Comparison of ENCODE assay signal across 3 fruit fly cellular contexts in the genomic region with DNA sequence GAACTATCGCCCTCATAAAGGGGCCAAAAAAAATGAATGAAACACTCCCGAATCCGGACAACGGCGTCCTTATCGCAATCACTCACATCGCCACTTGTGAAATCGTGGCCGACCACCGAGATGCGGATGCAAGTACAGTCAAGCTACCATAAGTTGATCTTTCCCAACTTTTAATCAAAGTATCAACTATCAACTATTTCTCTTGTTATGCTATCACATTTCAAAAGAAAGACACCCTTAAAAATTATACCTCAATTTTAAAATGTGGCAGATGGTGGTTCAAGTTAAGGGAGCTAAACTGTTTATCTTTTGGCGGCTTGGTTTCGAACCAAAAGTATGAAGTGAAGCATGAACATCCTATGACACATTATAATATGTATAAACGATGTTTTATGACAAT.
TF ChIP-seq lines count a peak whose summit lies in the region.

No protein-coding gene starts in this region.

TF ChIP-seq in whole organism, embryonic, 481 proteins besides CTCF, POLR2A, EP300 and RAD21 (continued from another document):
- TF ChIP-seq ac (GFP tag; optimal IDR thresholded peaks at IDR 0.05; lab: Kevin White, UChicago), result no peak
- TF ChIP-seq prd (optimal IDR thresholded peaks at IDR 0.05; lab: Kevin White, UChicago), result no peak
- TF ChIP-seq prd (GFP tag; IDR thresholded peaks at IDR 0.05; lab: Robert Waterston, UW), result peak; percentile 28; the same call in 1 of the 3 replicates
- 0 out of 3 replicates have a peak, but pooled peaks have one; percentile 32 for TF ChIP-seq row (GFP tag; IDR thresholded peaks at IDR 0.05; lab: Robert Waterston, UW)

TF ChIP-seq in whole organism, prepupa, 60 proteins besides CTCF, POLR2A, EP300 and RAD21 (continued from another document):
- TF ChIP-seq CG1621 (tag; optimal IDR thresholded peaks at IDR 0.05; lab: Kevin White, UChicago), result no peak
- peak; percentile 13 for TF ChIP-seq Smox (GFP tag; optimal IDR thresholded peaks at IDR 0.05; lab: Kevin White, UChicago)
- TF ChIP-seq Eip93F (GFP tag; optimal IDR thresholded peaks at IDR 0.05; lab: Kevin White, UChicago), result no peak
- no peak for TF ChIP-seq net (GFP tag; optimal IDR thresholded peaks at IDR 0.05; lab: Kevin White, UChicago)
- no peak for TF ChIP-seq fkh (GFP tag; optimal IDR thresholded peaks at IDR 0.05; lab: Kevin White, UChicago)
- peak; percentile 68 for TF ChIP-seq Eip78C (GFP tag; lab: Kevin White, UChicago)
- TF ChIP-seq CG6854 (GFP tag; optimal IDR thresholded peaks at IDR 0.05; lab: Kevin White, UChicago), result no peak
- no peak for TF ChIP-seq pdm3 (GFP tag; optimal IDR thresholded peaks at IDR 0.05; lab: Kevin White, UChicago)
- no peak for TF ChIP-seq CG32006 (GFP tag; optimal IDR thresholded peaks at IDR 0.05; lab: Kevin White, UChicago)
- no peak for TF ChIP-seq spab (GFP tag; optimal IDR thresholded peaks at IDR 0.05; lab: Kevin White, UChicago)
- TF ChIP-seq Hr4 (GFP tag; optimal IDR thresholded peaks at IDR 0.05; lab: Kevin White, UChicago), result no peak
- peak; percentile 12 for TF ChIP-seq lz (GFP tag; optimal IDR thresholded peaks at IDR 0.05; lab: Kevin White, UChicago)
- TF ChIP-seq CG8119 (GFP tag; IDR thresholded peaks at IDR 0.05; lab: Robert Waterston, UW), result no peak
- peak; percentile 17 for TF ChIP-seq CG31627 (GFP tag; optimal IDR thresholded peaks at IDR 0.05; lab: Kevin White, UChicago)
- TF ChIP-seq achi (GFP tag; optimal IDR thresholded peaks at IDR 0.05; lab: Kevin White, UChicago), result no peak
- TF ChIP-seq Ets21C (GFP tag; optimal IDR thresholded peaks at IDR 0.05; lab: Kevin White, UChicago), result no peak
- peak; percentile 93 for TF ChIP-seq svp (GFP tag; lab: Kevin White, UChicago)
- no peak for TF ChIP-seq CG11762 (GFP tag; optimal IDR thresholded peaks at IDR 0.05; lab: Kevin White, UChicago; ENCODE audit: insufficient read depth)
- no peak for TF ChIP-seq CG6163 (GFP tag; IDR thresholded peaks at IDR 0.05; lab: Robert Waterston, UW)
- TF ChIP-seq Ets96B (tag; optimal IDR thresholded peaks at IDR 0.05; lab: Kevin White, UChicago), result no peak
- no peak for TF ChIP-seq CG3919 (GFP tag; optimal IDR thresholded peaks at IDR 0.05; lab: Kevin White, UChicago)
- TF ChIP-seq eg (GFP tag; IDR thresholded peaks at IDR 0.05; lab: Robert Waterston, UW), result no peak
- no peak for TF ChIP-seq Sox14 (GFP tag; optimal IDR thresholded peaks at IDR 0.05; lab: Kevin White, UChicago)
- no peak for TF ChIP-seq Sox15 (GFP tag; optimal IDR thresholded peaks at IDR 0.05; lab: Kevin White, UChicago)
- TF ChIP-seq Gug (GFP tag; IDR thresholded peaks at IDR 0.05; lab: Robert Waterston, UW), result no peak
- no peak for TF ChIP-seq salr (GFP tag; optimal IDR thresholded peaks at IDR 0.05; lab: Kevin White, UChicago)
- TF ChIP-seq CG11294 (GFP tag; IDR thresholded peaks at IDR 0.05; lab: Robert Waterston, UW), result no peak
- TF ChIP-seq esn (GFP tag; optimal IDR thresholded peaks at IDR 0.05; lab: Kevin White, UChicago), result no peak

TF ChIP-seq in whole organism, wandering third instar larva, 38 proteins besides CTCF, POLR2A, EP300 and RAD21 (continued from another document):
- TF ChIP-seq Hr83 (GFP tag; optimal IDR thresholded peaks at IDR 0.05; lab: Kevin White, UChicago; ENCODE audit: poor library complexity, severe bottlenecking) (no peak), dmrt93B (GFP tag; optimal IDR thresholded peaks at IDR 0.05; lab: Kevin White, UChicago) (peak; percentile 24), usp (GFP tag; optimal IDR thresholded peaks at IDR 0.05; lab: Kevin White, UChicago) (no peak)
